Worm (Caenorhabditis elegans): ENCODE results near the gene sdn-1.

Gene sdn-1

DNA sequence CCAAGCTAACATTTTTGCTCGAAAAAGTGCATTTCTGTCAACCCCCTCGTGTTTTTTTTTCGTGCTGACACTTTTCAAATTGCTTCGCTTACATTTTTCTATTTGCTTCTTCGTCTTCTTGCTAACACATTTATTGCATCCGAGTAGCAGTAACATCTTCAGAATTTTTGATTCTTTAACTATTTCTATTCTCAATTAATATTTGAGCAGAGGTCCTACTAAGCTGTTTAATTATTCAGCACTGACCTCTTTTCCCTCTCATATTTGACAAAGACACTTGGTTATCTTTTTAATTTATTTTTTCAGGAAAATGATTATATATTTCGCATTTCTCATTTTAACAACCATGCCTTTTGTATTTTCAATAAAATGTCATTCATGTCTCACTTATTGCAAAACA, 47.4 kb downstream of the sdn-1 start, which contains the start of gene F59F5.5:
Gene F59F5.5, plus strand, starts transcription at position 301 of the 400 bp plus-strand sequence.
- TF ChIP-seq C34B4.2 (tag; optimal IDR thresholded peaks at IDR 0.05) (no peak), lir-3 (tag; optimal IDR thresholded peaks at IDR 0.05; ENCODE audit: poor library complexity) (no peak), Y116A8C.19 (tag; optimal IDR thresholded peaks at IDR 0.05; ENCODE audit: borderline replicate concordance) (no peak), nhr-47 (tag; optimal IDR thresholded peaks at IDR 0.05) (no peak), vab-15 (tag; optimal IDR thresholded peaks at IDR 0.05) (no peak), skn-1 (tag; optimal IDR thresholded peaks at IDR 0.05) (no peak), lsy-2 (tag; optimal IDR thresholded peaks at IDR 0.05) (no peak), unc-30 (tag; optimal IDR thresholded peaks at IDR 0.05) (no peak), irx-1 (tag; optimal IDR thresholded peaks at IDR 0.05) (no peak), ceh-88 (GFP tag; IDR thresholded peaks at IDR 0.05) (no peak), pax-3 (tag; optimal IDR thresholded peaks at IDR 0.05) (no peak), nhr-20 (tag; optimal IDR thresholded peaks at IDR 0.05) (no peak), lin-13 (GFP tag; optimal IDR thresholded peaks at IDR 0.05) (no peak), elt-2 (tag; optimal IDR thresholded peaks at IDR 0.05) (no peak), ztf-4 (tag; optimal IDR thresholded peaks at IDR 0.05) (no peak)

DNA sequence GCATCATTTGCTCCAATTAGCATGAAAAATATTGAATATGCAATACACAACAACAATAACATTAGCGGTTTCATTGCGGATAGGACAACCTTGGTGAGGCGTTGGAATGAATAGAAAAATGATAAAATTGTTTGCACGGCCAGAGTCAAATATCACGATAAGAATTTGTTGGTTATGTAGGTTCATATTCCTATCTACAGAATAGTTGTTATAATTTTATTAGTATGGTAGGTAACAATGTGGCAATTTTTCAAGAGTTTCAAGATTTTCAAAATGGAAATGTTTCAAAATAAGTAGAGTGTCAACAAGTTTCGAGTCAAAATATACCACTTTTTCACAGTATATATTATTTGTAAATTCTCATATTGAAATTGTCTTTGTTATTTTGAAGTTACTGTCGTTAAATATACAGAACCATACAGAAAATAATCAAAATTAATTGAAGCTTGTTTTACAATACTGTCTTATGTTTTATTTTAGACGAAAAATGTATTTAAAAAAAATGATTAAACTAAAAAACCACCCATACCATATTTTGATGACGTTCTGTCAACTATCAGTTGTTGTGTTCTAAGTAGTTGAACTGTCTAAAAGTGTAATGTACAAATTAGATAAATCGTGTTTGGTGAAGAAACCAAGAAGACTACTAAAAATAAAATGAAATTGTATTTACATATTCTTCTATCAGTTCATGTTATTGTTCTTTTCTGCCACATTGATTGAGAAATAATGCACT, 50.7 kb downstream of the sdn-1 start, which contains the start of the genes F59F5.3 and F59F5.4:
Gene F59F5.3, minus strand, starts transcription at position 101 of the 736 bp plus-strand sequence.
Gene F59F5.4, plus strand, starts transcription at position 686 of the 736 bp plus-strand sequence.
- TF ChIP-seq elt-3 (tag; optimal IDR thresholded peaks at IDR 0.05) (no peak), elt-2 (tag; optimal IDR thresholded peaks at IDR 0.05) (peak; percentile 19)

DNA sequence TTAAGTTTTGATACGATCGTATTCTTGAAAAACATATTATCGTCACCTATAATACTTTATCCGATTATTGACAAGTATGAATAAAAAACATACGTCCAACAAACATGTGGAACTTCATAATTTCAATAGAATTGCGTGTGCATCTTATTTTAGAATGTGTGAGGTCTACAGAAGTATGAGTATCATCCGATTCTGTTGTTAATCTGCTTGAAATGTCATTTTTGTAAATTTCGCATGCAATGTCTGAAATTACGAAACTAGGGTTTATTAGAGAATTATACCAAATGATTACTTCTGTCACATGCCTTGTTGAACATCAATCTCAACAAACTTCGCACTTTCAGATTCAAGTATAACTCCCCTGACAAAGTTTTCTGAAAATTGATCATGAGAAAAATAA, 51.3 kb downstream of the sdn-1 start:
- TF ChIP-seq alr-1 (tag; optimal IDR thresholded peaks at IDR 0.05; ENCODE audit: borderline replicate concordance) (no peak), pag-3 (tag; optimal IDR thresholded peaks at IDR 0.05; ENCODE audit: borderline replicate concordance, insufficient read depth) (no peak), zag-1 (tag; optimal IDR thresholded peaks at IDR 0.05) (no peak), blmp-1 (tag; optimal IDR thresholded peaks at IDR 0.05) (no peak), unc-130 (tag; optimal IDR thresholded peaks at IDR 0.05) (no peak), lin-35 (GFP tag; optimal IDR thresholded peaks at IDR 0.05) (no peak)

All from whole organism, L1 larva.